Fruit fly (Drosophila melanogaster) whole organism, prepupa: ENCODE results near the gene CG31068.

Experiments
- CG31627 ChIP-seq: fragments of 200-800 bp; sonication (Bioruptor generic); optimal IDR thresholded peaks from 3 replicates; lab custom pipeline; 2016; ENCODE audit warnings: missing biosample characterization, missing genetic modification characterization
- CG9139 ChIP-seq: fragments of 200-800 bp; sonication (Bioruptor generic); optimal IDR thresholded peaks from 3 replicates; lab custom pipeline; 2017; ENCODE audit warnings: missing biosample characterization, mild to moderate bottlenecking, missing genetic modification characterization
- Sox102F ChIP-seq: fragments of 200-800 bp; sonication (Bioruptor generic); optimal IDR thresholded peaks from 2 replicates; lab custom pipeline; 2016; ENCODE audit warnings: missing biosample characterization, mild to moderate bottlenecking, missing genetic modification characterization

DNA sequence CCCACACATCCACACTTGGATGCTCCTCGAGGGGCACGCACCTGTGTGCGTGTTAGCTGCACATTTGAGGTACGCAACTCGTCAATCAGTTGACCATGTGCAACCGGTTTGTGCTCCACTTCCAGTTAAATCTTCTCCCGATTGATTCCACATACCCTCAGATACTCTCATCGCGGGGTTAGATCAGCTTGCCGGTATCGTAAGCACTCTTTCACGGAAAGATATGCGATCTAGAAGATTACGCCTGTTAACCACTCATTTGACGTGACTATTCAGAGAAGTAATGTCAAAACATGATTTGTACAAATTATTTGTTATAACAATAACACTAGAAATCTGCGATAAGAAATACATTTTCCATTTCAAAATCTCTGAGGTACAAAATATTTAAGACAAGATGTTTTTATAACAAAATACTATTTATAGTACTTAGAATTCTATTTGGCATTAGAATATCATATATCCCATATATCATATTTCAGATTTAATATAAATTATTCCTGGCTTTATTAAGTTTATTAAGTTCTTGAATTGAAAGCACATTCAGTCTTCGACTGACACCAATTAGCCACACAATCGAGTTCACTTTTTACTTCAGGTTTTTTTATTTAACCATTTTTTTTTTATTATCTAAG, 12.6 kb upstream of the CG31068 start:
- TF ChIP-seq Sox102F (GFP tag; lab: Kevin White, UChicago) (no peak), CG31627 (GFP tag; lab: Kevin White, UChicago) (no peak), CG9139 (no peak)
